Fruit fly (Drosophila melanogaster) Kc167 (cell line): ENCODE measurements around the gene CG43156.

Experiments
- Myc ChIP-seq: fragments of >200 bp; optimal IDR thresholded peaks from 2 replicates; lab custom pipeline; 2017; ENCODE audit warnings: missing external identifiers
- Sin3A ChIP-seq: fragments of >200 bp; optimal IDR thresholded peaks from 2 replicates; lab custom pipeline; 2018; ENCODE audit warnings: missing external identifiers
- h ChIP-seq: fragments of >200 bp; optimal IDR thresholded peaks from 3 replicates; lab custom pipeline; 2018; ENCODE audit warnings: missing external identifiers
- insv ChIP-seq: fragments of >200 bp; optimal IDR thresholded peaks from 3 replicates; lab custom pipeline; 2018; ENCODE audit warnings: missing external identifiers
- psq ChIP-seq: fragments of >200 bp; optimal IDR thresholded peaks from 2 replicates; lab custom pipeline; 2017; ENCODE audit warnings: missing external identifiers
- ttk ChIP-seq: sonication (Bioruptor generic); optimal IDR thresholded peaks from 2 replicates; lab custom pipeline; 2017; ENCODE audit warnings: missing external identifiers

CG43156 gene

DNA sequence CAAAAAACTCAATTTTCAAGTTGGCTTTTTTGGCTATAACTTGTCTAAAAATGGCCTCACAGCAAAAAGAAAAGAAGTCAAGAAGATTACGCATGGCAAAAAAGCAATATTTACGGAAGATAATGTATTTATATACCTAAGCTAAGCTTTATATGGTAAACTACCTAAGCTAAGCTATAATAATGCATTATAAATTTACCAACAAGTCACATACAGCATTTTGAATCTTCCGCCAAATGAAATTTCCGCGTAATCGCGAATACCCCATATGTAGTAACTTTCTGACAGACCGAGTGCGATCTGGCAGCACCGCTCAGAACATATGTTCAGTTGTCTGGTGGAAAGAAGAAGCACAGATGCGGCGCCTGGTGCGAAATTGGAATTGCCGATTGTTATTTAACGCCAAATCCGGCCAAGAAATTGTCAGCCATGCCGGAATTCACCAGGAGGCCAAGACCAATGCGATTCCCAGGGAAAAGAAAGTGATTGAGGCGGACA is 14.9 kb downstream of the CG43156 start, which contains the start of gene sicily:
sicily (plus strand) TSS at position 51 of the 498 bp plus-strand sequence.
- no peak for TF ChIP-seq ttk (lab: Kevin White, UChicago)
- no peak for TF ChIP-seq h (lab: Kevin White, UChicago)
- no peak for TF ChIP-seq insv
- no peak for TF ChIP-seq Myc (lab: Kevin White, UChicago)
- TF ChIP-seq psq (lab: Kevin White, UChicago) = no peak
- no peak for TF ChIP-seq Sin3A (lab: Kevin White, UChicago)

DNA sequence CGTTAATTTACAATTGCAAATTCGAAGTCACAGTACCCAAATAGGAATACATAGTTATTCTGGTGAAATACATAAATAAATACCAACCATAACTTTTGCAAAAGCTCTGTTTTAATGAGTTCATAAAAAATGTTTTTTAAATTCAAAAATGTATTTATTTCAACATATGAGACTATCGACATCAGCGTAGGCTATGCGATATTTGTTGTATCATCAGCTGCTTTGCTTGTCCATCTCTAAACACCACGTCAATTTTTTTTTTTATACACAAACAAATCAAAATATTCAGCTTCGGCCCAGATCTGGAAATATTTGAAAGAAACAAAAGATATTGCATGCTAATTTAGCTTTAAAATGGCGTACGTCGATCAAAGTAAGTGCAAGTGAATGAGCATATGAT is 18.5 kb downstream of the CG43156 start, which contains the start of gene CG1840:
CG1840 (plus strand) TSS at position 211 of the 400 bp plus-strand sequence.
- TF ChIP-seq ttk (lab: Kevin White, UChicago) (no peak), psq (lab: Kevin White, UChicago) (no peak), Sin3A (lab: Kevin White, UChicago) (no peak), Myc (lab: Kevin White, UChicago) (no peak), insv (no peak), h (lab: Kevin White, UChicago) (no peak)

dm6 chrX:11886976-11887375 is 19.7 kb downstream of the CG43156 start, which contains the start of the genes CG10353 and SelG:
CG10353 (minus strand) TSS chrX:11887162.
SelG (plus strand) TSS chrX:11887284.
- TF ChIP-seq h (lab: Kevin White, UChicago) = no peak
- no peak for TF ChIP-seq Myc (lab: Kevin White, UChicago)

DNA sequence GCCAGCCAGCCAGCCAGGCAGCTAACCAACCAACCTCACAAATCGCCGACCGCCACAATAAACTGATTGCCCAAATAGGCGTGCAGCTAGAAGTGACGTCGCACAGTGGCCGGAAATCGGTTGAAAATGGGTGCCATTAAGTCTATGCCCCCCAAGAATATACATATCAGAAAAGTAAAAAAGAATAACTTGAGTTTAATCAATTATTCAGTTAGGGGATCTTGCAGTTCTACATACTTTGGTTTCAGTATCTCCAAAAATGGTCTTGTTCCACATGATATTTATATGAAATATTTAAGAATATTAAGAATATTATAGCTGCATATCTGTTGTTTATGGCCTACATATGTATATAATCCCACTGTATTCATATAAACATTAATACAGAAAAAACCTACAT is 21.3 kb downstream of the CG43156 start:
- no peak for TF ChIP-seq psq (lab: Kevin White, UChicago)
- TF ChIP-seq h (lab: Kevin White, UChicago) = no peak
- TF ChIP-seq Sin3A (lab: Kevin White, UChicago) = no peak
- TF ChIP-seq Myc (lab: Kevin White, UChicago) = no peak
- no peak for TF ChIP-seq ttk (lab: Kevin White, UChicago)
- TF ChIP-seq insv = no peak

- TF ChIP-seq ttk (lab: Kevin White, UChicago) (no peak), Sin3A (lab: Kevin White, UChicago) (no peak), h (lab: Kevin White, UChicago) (no peak), Myc (lab: Kevin White, UChicago) (no peak), psq (lab: Kevin White, UChicago) (no peak), insv (no peak)
Measured at dm6 chrX:11884134-11884533, 22.5 kb downstream of the CG43156 start.

- TF ChIP-seq Sin3A (lab: Kevin White, UChicago) (no peak), h (lab: Kevin White, UChicago) (no peak), ttk (lab: Kevin White, UChicago) (no peak), insv (no peak), psq (lab: Kevin White, UChicago) (no peak), Myc (lab: Kevin White, UChicago) (no peak)
Measured at dm6 chrX:11882447-11882846, 24.2 kb downstream of the CG43156 start.

DNA sequence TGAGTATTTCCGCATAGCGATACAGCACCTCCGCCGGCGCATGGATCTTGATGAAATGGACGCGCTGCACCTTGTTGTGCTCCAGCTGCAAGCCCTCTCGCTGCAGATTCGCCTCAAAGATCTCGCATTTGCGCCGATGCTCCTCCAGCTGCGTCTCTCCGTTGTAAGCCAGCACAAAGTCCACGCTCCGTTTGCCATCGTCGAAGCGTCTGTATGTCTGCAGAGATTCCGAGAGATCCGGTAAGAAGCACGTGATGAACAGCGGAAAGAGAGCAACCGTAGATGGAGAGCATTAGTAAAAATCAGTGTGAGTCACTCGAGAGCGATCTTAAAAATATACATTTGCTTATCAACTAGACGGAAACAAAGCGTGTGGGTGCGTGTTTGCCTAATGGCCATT is 25.0 kb downstream of the CG43156 start:
- no peak for TF ChIP-seq insv
- TF ChIP-seq Sin3A (lab: Kevin White, UChicago) = no peak
- TF ChIP-seq Myc (lab: Kevin White, UChicago) = no peak
- no peak for TF ChIP-seq ttk (lab: Kevin White, UChicago)
- TF ChIP-seq psq (lab: Kevin White, UChicago) = no peak
- TF ChIP-seq h (lab: Kevin White, UChicago) = no peak

DNA sequence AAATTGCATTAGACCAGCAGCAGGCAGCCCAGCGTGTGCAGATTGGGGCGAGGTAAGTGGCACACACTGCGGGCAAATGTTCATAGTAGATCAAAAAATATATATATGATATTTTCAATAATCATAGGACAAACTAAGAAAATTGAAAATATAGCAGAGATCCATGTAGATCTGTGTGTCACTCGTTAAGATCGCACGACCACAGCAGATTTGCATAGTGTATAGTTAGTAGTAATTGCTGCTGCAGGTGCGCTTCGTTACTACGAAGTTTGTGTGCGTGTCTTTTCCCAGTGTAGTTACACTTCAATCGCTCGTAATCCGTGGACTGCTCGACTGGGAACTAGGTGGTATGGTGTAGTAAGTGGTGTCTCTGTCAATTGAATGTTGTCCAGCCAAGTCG is 29.5 kb downstream of the CG43156 start, which contains the start of gene CG10352:
CG10352 (minus strand) TSS at position 4 of the 400 bp plus-strand sequence.
- TF ChIP-seq Myc (lab: Kevin White, UChicago) (no peak), ttk (lab: Kevin White, UChicago) (no peak), psq (lab: Kevin White, UChicago) (no peak), h (lab: Kevin White, UChicago) (no peak), insv (no peak), Sin3A (lab: Kevin White, UChicago) (no peak)

- TF ChIP-seq h (lab: Kevin White, UChicago) (no peak), Sin3A (lab: Kevin White, UChicago) (no peak)
Measured at dm6 chrX:11875146-11875830, 31.4 kb downstream of the CG43156 start.

DNA sequence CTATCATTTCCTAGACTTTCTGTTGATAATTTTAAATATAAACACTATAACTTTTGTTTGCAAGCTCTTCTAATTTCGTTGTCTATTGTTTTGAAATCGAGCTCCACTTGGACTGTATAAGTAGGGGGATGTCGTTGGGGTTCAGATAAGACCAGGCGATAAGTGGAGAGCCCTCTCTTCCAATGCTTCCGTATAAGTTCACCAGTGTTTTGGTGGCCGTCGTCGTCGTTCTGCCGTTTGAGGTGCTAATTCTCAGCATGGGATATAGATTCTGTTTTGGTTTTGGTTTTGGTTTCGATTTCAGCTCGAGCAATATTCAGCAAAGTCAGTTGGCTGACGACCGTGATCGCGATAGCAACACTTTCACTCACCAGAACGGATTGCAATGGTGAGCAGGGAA is 33.6 kb downstream of the CG43156 start, which contains the start of gene CG15739:
CG15739 (plus strand) TSS at position 204 of the 400 bp plus-strand sequence.
- TF ChIP-seq Sin3A (lab: Kevin White, UChicago) = no peak
- TF ChIP-seq psq (lab: Kevin White, UChicago) = no peak

DNA sequence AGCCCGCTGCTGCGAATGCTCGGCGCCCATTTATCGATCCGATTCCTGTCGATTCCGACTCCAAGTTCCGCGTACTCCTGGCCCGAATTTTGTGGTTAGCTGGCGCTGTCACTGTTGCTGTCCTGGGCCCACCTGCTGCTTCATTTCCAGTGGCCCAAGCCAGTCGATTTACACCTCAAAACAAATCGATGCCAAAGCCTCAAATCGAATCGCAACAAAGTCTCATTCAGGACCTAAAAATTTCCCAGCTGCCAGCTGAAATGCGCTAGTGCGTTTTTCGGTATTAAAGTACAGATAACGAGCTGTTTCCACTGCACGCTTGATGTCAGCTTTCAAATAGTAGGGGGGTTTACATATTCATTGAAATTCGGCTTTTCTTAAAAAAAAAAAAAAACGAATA is 34.2 kb downstream of the CG43156 start, which contains the start of gene BORCS5:
BORCS5 (minus strand) TSS at position 263 of the 400 bp plus-strand sequence.
- TF ChIP-seq Myc (lab: Kevin White, UChicago) (no peak), ttk (lab: Kevin White, UChicago) (no peak), insv (no peak), psq (lab: Kevin White, UChicago) (no peak), Sin3A (lab: Kevin White, UChicago) (no peak), h (lab: Kevin White, UChicago) (no peak)

dm6 chrX:11868866-11869265 is 37.8 kb downstream of the CG43156 start, which contains the start of the genes Nrd1 and CG1847:
Nrd1 (minus strand) TSS chrX:11868893.
CG1847 (plus strand) TSS chrX:11869170.
- TF ChIP-seq ttk (lab: Kevin White, UChicago) (no peak), Sin3A (lab: Kevin White, UChicago) (no peak), h (lab: Kevin White, UChicago) (no peak), psq (lab: Kevin White, UChicago) (no peak), Myc (lab: Kevin White, UChicago) (no peak), insv (no peak)
